Worm (Caenorhabditis elegans): ENCODE data around the gene srh-239.

DNA sequence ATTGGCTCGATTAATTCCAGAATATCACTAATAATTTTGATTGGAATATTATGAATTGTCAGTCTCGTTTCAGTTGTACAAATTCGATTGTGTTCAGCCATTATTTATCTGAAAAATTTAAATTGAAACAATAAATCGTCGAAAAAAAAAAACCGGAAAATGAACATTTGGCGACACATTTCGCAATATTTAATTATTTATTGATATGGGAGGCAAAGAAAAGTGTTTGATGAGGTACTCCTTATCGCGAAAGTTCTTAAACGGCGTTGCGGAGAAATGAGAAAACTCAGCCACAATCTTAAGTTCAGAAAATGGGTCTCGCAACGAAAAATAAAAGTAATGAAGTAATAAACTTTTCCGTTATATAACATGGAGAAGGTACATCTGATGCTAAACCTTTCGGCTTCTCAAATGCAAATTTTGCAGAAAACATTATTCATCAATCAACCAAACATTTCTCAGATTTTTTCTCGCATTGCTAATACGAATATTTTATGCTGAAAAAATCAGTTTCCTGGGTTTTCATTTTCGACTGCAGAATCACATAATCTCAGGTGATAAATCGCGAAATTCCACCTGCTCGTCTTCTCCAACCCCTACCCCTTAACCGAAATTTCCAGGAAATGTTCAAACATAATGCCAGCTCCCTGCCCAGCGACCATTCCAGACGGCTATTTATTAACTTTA, 45.7 kb upstream of the srh-239 start, which contains the start of the genes T06E6.15 and sri-7:
- no peak for TF ChIP-seq bed-2 (GFP tag; IDR thresholded peaks at IDR 0.05)
- no peak for TF ChIP-seq snpc-4 (GFP tag; optimal IDR thresholded peaks at IDR 0.05)
- no peak for TF ChIP-seq snpc-4 (tag; optimal IDR thresholded peaks at IDR 0.05)
- TF ChIP-seq ztf-3 (GFP tag; optimal IDR thresholded peaks at IDR 0.05), result no peak
- TF ChIP-seq pha-4 (tag; optimal IDR thresholded peaks at IDR 0.05), result no peak
- TF ChIP-seq Y53G8AR.9 (GFP tag; conservative IDR thresholded peaks at IDR 0.05), result no peak
- no peak for TF ChIP-seq lin-26 (GFP tag; IDR thresholded peaks at IDR 0.05)
- TF ChIP-seq cebp-1 (GFP tag; IDR thresholded peaks at IDR 0.05), result no peak
- TF ChIP-seq cebp-1 (tag; optimal IDR thresholded peaks at IDR 0.05), result no peak
- no peak for TF ChIP-seq unc-130 (GFP tag; optimal IDR thresholded peaks at IDR 0.05)
- TF ChIP-seq efl-1 (GFP tag; optimal IDR thresholded peaks at IDR 0.05), result no peak
- no peak for TF ChIP-seq madf-6 (GFP tag; IDR thresholded peaks at IDR 0.05)
- TF ChIP-seq ceh-100 (GFP tag; IDR thresholded peaks at IDR 0.05), result no peak
- no peak for TF ChIP-seq F52B5.7 (tag; optimal IDR thresholded peaks at IDR 0.05)
- TF ChIP-seq fkh-3 (tag; optimal IDR thresholded peaks at IDR 0.05), result no peak
- TF ChIP-seq tbp1 (GFP tag; optimal IDR thresholded peaks at IDR 0.05), result no peak

All from whole organism, young adult.